Worm (Caenorhabditis elegans): Measurements from ENCODE around the gene fbxb-34.

- TF ChIP-seq unc-62 (GFP tag; optimal IDR thresholded peaks at IDR 0.05) (no peak), nhr-21 (tag; optimal IDR thresholded peaks at IDR 0.05) (no peak), nhr-77 (tag; optimal IDR thresholded peaks at IDR 0.05) (no peak), ceh-82 (tag; optimal IDR thresholded peaks at IDR 0.05) (no peak), zag-1 (tag; optimal IDR thresholded peaks at IDR 0.05) (no peak), alr-1 (tag; optimal IDR thresholded peaks at IDR 0.05) (no peak), dmd-4 (tag; optimal IDR thresholded peaks at IDR 0.05) (no peak)
These were observed 15.6 kb upstream of the fbxb-34 start, which contains the start of gene mlt-8 for ce11 chrII:572010-572409.

Measured in whole organism, L2 larva.